Worm (Caenorhabditis elegans): Measurements from ENCODE around the gene idpa-2.
A peak's percentile ranks its signal among the peaks of the same experiment; 100 is the strongest.

idpa-2 gene

DNA sequence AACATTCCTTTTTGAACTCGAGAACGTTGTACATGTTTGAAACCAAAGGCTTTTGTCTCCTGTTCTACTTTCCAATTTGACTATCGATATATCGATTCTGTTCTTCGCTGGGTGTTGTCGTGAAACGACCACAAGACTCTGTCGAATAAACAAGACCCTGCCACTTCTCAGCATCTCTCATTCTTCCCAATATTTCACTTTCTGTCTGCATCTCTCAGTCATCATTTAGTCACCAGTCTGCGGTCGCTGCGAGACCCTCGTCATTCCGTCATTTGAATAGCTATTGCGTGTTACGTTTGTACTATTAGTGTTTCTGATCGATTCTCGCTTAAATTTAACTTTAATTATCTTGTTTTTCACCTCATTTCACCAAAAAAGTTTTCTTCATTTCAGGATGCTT is 5.2 kb downstream of the idpa-2 start:
- TF ChIP-seq elt-2 (tag; optimal IDR thresholded peaks at IDR 0.05) (peak; percentile 67), unc-3 (GFP tag; conservative IDR thresholded peaks at IDR 0.05) (no peak), unc-3 (tag; optimal IDR thresholded peaks at IDR 0.05) (no peak), lin-11 (tag; optimal IDR thresholded peaks at IDR 0.05) (no peak), lim-6 (tag; optimal IDR thresholded peaks at IDR 0.05) (no peak), pax-1 (tag; optimal IDR thresholded peaks at IDR 0.05) (peak; percentile 82), ceh-19 (GFP tag; optimal IDR thresholded peaks at IDR 0.05) (peak; percentile 6), ceh-24 (tag; optimal IDR thresholded peaks at IDR 0.05) (no peak), mec-3 (tag; optimal IDR thresholded peaks at IDR 0.05; ENCODE audit: borderline replicate concordance) (no peak), ama-1 (optimal IDR thresholded peaks at IDR 0.05) (peak; percentile 55), pha-2 (tag; optimal IDR thresholded peaks at IDR 0.05) (peak; percentile 33), dve-1 (tag; optimal IDR thresholded peaks at IDR 0.05) (peak; percentile 75), unc-55 (GFP tag; optimal IDR thresholded peaks at IDR 0.05) (peak; percentile 97), ceh-31 (tag; optimal IDR thresholded peaks at IDR 0.05) (peak; percentile 91), rnt-1 (tag; optimal IDR thresholded peaks at IDR 0.05) (peak; percentile 95), pat-9 (tag; optimal IDR thresholded peaks at IDR 0.05) (no peak), ztf-16 (tag; optimal IDR thresholded peaks at IDR 0.05) (peak; percentile 13), madf-2 (tag; optimal IDR thresholded peaks at IDR 0.05) (peak; percentile 1), hlh-6 (tag; optimal IDR thresholded peaks at IDR 0.05) (no peak), pros-1 (tag; optimal IDR thresholded peaks at IDR 0.05) (peak; percentile 48), ets-4 (tag; optimal IDR thresholded peaks at IDR 0.05) (peak; percentile 66), ceh-48 (tag; optimal IDR thresholded peaks at IDR 0.05) (peak; percentile 91), zip-5 (tag; optimal IDR thresholded peaks at IDR 0.05) (no peak), ceh-14 (tag; optimal IDR thresholded peaks at IDR 0.05) (peak; percentile 67), fkh-10 (GFP tag; optimal IDR thresholded peaks at IDR 0.05) (peak; percentile 11), K09A11.1 (tag; optimal IDR thresholded peaks at IDR 0.05; ENCODE audit: insufficient read depth) (peak; percentile 50), ref-2 (tag; optimal IDR thresholded peaks at IDR 0.05) (peak; percentile 50), sdc-2 (tag; optimal IDR thresholded peaks at IDR 0.05) (peak; percentile 36), ceh-45 (GFP tag; IDR thresholded peaks at IDR 0.05) (no peak), tbx-2 (tag; optimal IDR thresholded peaks at IDR 0.05) (peak; percentile 50), unc-42 (tag; optimal IDR thresholded peaks at IDR 0.05) (peak; percentile 84), F13H6.1 (tag; optimal IDR thresholded peaks at IDR 0.05) (peak; percentile 35), ceh-18 (tag; optimal IDR thresholded peaks at IDR 0.05) (peak; percentile 88), nfya-1 (tag; optimal IDR thresholded peaks at IDR 0.05) (peak; percentile 94), ceh-30 (tag; optimal IDR thresholded peaks at IDR 0.05) (no peak), hlh-30 (tag; optimal IDR thresholded peaks at IDR 0.05; ENCODE audit: insufficient read depth) (peak; percentile 100), ceh-2 (tag; optimal IDR thresholded peaks at IDR 0.05) (peak; percentile 66), ceh-34 (tag; optimal IDR thresholded peaks at IDR 0.05) (peak; percentile 66)

DNA sequence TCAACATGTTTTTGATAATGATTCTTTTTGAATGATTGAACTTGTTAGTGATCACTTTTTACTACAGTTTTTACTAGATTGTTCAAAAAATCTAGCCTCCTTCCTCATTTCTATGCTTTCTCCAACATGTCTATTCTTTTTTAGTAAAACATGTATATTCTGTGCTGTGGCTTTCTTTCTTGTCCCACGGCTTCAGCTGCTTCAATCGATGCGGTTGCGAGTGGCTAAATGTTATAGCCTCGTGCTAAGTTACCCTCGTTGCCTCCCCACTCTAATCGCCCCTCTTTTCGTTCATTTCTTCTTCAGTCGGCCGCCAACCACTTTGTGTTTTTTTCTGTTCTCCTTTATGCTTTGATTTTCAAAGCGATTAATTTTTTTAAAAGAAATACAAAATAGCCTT is 6.7 kb downstream of the idpa-2 start:
- TF ChIP-seq ets-4 (tag; optimal IDR thresholded peaks at IDR 0.05) (no peak), gmeb-2 (tag; optimal IDR thresholded peaks at IDR 0.05) (no peak), ceh-48 (tag; optimal IDR thresholded peaks at IDR 0.05) (peak; percentile 27), C08G9.2 (tag; optimal IDR thresholded peaks at IDR 0.05) (no peak), ceh-19 (GFP tag; optimal IDR thresholded peaks at IDR 0.05) (no peak), unc-42 (tag; optimal IDR thresholded peaks at IDR 0.05) (peak; percentile 43), pha-2 (tag; optimal IDR thresholded peaks at IDR 0.05) (no peak), fkh-6 (tag; optimal IDR thresholded peaks at IDR 0.05) (no peak), hlh-30 (tag; optimal IDR thresholded peaks at IDR 0.05; ENCODE audit: insufficient read depth) (peak; percentile 26), npax-4 (tag; optimal IDR thresholded peaks at IDR 0.05) (no peak), ttx-3 (tag; optimal IDR thresholded peaks at IDR 0.05) (no peak), ceh-22 (tag; optimal IDR thresholded peaks at IDR 0.05) (no peak), nfya-1 (tag; optimal IDR thresholded peaks at IDR 0.05) (peak; percentile 22)

All from whole organism, late embryonic.